Fruit fly (Drosophila melanogaster) whole organism, prepupa: ENCODE data around the gene CG17198.

Experiments used
- Blimp-1 ChIP-seq: fragments of 200-800 bp; sonication (Bioruptor generic); optimal IDR thresholded peaks from 3 replicates; lab custom pipeline; 2017; ENCODE audit warnings: missing biosample characterization, missing genetic modification characterization, mild to moderate bottlenecking, moderate library complexity, missing genetic modification reagents
- CG10631 ChIP-seq: fragments of 200-800 bp; sonication (Bioruptor generic); optimal IDR thresholded peaks from 2 replicates; lab custom pipeline; 2016; ENCODE audit warnings: missing biosample characterization, missing genetic modification characterization
- CG10669 ChIP-seq: fragments of 200-800 bp; sonication (Bioruptor generic); optimal IDR thresholded peaks from 3 replicates; lab custom pipeline; 2018; ENCODE audit warnings: missing biosample characterization, mild to moderate bottlenecking, missing genetic modification characterization, moderate library complexity
- CG11294 ChIP-seq: fragments of 200-800 bp; sonication (Bioruptor generic); IDR thresholded peaks from 2 replicates; pipeline ENCODE4 v1.3.6; 2022; ENCODE audit warnings: missing biosample characterization, missing genetic modification characterization
- CG11762 ChIP-seq: fragments of 200-800 bp; sonication (Bioruptor generic); optimal IDR thresholded peaks from 3 replicates; lab custom pipeline; 2016; ENCODE audit warnings: missing biosample characterization, missing genetic modification characterization; ENCODE audit not compliant: insufficient read depth
- CG11902 ChIP-seq: fragments of 200-800 bp; sonication (Bioruptor generic); optimal IDR thresholded peaks from 3 replicates; lab custom pipeline; 2016; ENCODE audit warnings: missing biosample characterization, missing genetic modification characterization
- CG15336 ChIP-seq: fragments of 200-800 bp; sonication (Bioruptor generic); IDR thresholded peaks from 2 replicates; pipeline ENCODE4 v1.3.6; 2022; ENCODE audit warnings: missing biosample characterization, missing genetic modification characterization
- CG1621 ChIP-seq: fragments of 200-800 bp; sonication (Bioruptor generic); optimal IDR thresholded peaks from 3 replicates; lab custom pipeline; 2018; ENCODE audit warnings: missing biosample characterization, mild to moderate bottlenecking, missing genetic modification characterization
- CG3032 ChIP-seq: fragments of 200-800 bp; optimal IDR thresholded peaks from 2 replicates; lab custom pipeline; 2019; ENCODE audit warnings: missing biosample characterization, mild to moderate bottlenecking, missing genetic modification characterization, moderate library complexity
- CG31627 ChIP-seq: fragments of 200-800 bp; sonication (Bioruptor generic); optimal IDR thresholded peaks from 3 replicates; lab custom pipeline; 2016; ENCODE audit warnings: missing biosample characterization, missing genetic modification characterization
- CG32006 ChIP-seq: fragments of 200-800 bp; sonication (Bioruptor generic); optimal IDR thresholded peaks from 3 replicates; lab custom pipeline; 2017; ENCODE audit warnings: missing biosample characterization, mild to moderate bottlenecking, missing genetic modification characterization
- CG34406 ChIP-seq: fragments of 200-800 bp; sonication (Bioruptor generic); optimal IDR thresholded peaks from 3 replicates; lab custom pipeline; 2016; ENCODE audit warnings: missing biosample characterization, missing genetic modification characterization
- CG6163 ChIP-seq: fragments of 200-800 bp; sonication (Bioruptor generic); IDR thresholded peaks from 3 replicates; pipeline ENCODE4 v1.3.6; 2022; ENCODE audit warnings: missing biosample characterization, missing genetic modification characterization
- CG6276 ChIP-seq: fragments of 200-800 bp; sonication (Bioruptor generic); optimal IDR thresholded peaks from 2 replicates; lab custom pipeline; 2017; ENCODE audit warnings: missing biosample characterization, mild to moderate bottlenecking, missing genetic modification characterization
- CG6854 ChIP-seq: fragments of 200-800 bp; sonication (Bioruptor generic); optimal IDR thresholded peaks from 2 replicates; lab custom pipeline; 2017; ENCODE audit warnings: missing biosample characterization, mild to moderate bottlenecking, missing genetic modification characterization
- CG7368 ChIP-seq: fragments of 200-800 bp; sonication (Bioruptor generic); optimal IDR thresholded peaks from 3 replicates; lab custom pipeline; 2016; ENCODE audit warnings: missing biosample characterization, missing genetic modification characterization
- CG8119 ChIP-seq: fragments of 200-800 bp; sonication (Bioruptor generic); IDR thresholded peaks from 3 replicates; pipeline ENCODE4 v1.3.6; 2022; ENCODE audit warnings: missing biosample characterization, missing genetic modification characterization
- CG8632 ChIP-seq: fragments of 200-800 bp; sonication (Bioruptor generic); optimal IDR thresholded peaks from 3 replicates; lab custom pipeline; 2016; ENCODE audit warnings: missing biosample characterization, missing genetic modification characterization
- CG9139 ChIP-seq: fragments of 200-800 bp; sonication (Bioruptor generic); optimal IDR thresholded peaks from 3 replicates; lab custom pipeline; 2017; ENCODE audit warnings: missing biosample characterization, mild to moderate bottlenecking, missing genetic modification characterization
- Eip75B ChIP-seq: fragments of 200-800 bp; sonication (Bioruptor generic); optimal IDR thresholded peaks from 3 replicates; lab custom pipeline; 2016; ENCODE audit warnings: missing biosample characterization, missing genetic modification characterization
- Eip78C ChIP-seq: fragments of 200-800 bp; sonication (Bioruptor generic); peaks from one replicate; lab custom pipeline; 2016; ENCODE audit warnings: missing biosample characterization, missing genetic modification characterization
- Ets21C ChIP-seq: fragments of 200-800 bp; sonication (Bioruptor generic); optimal IDR thresholded peaks from 3 replicates; lab custom pipeline; 2016; ENCODE audit warnings: missing biosample characterization, missing genetic modification characterization
- Ets96B ChIP-seq: fragments of 200-800 bp; optimal IDR thresholded peaks from 2 replicates; lab custom pipeline; 2019; ENCODE audit warnings: missing biosample characterization, mild to moderate bottlenecking, missing genetic modification characterization, moderate library complexity
- Hr38 ChIP-seq: sonication (Bioruptor generic); optimal IDR thresholded peaks from 2 replicates; lab custom pipeline; 2016; ENCODE audit warnings: missing biosample characterization, missing genetic modification characterization
- Hr39 ChIP-seq: fragments of 200-800 bp; sonication (Bioruptor generic); optimal IDR thresholded peaks from 2 replicates; lab custom pipeline; 2016; ENCODE audit warnings: missing biosample characterization, missing genetic modification characterization
- Hr4 ChIP-seq: fragments of 200-800 bp; sonication (Bioruptor generic); optimal IDR thresholded peaks from 3 replicates; lab custom pipeline; 2016; ENCODE audit warnings: missing biosample characterization, missing genetic modification characterization
- Lpt ChIP-seq: fragments of 200-800 bp; sonication (Bioruptor generic); optimal IDR thresholded peaks from 3 replicates; lab custom pipeline; 2016; ENCODE audit warnings: missing biosample characterization, missing genetic modification characterization
- Met ChIP-seq: fragments of 200-800 bp; sonication (Bioruptor generic); optimal IDR thresholded peaks from 3 replicates; lab custom pipeline; 2016; ENCODE audit warnings: missing biosample characterization, missing genetic modification characterization
- OdsH ChIP-seq: fragments of 200-800 bp; sonication (Bioruptor generic); optimal IDR thresholded peaks from 3 replicates; lab custom pipeline; 2016; ENCODE audit warnings: missing biosample characterization, missing genetic modification characterization
- Smox ChIP-seq: fragments of 200-800 bp; sonication (Bioruptor generic); optimal IDR thresholded peaks from 3 replicates; lab custom pipeline; 2016; ENCODE audit warnings: missing biosample characterization, missing genetic modification characterization
- Sox102F ChIP-seq: fragments of 200-800 bp; sonication (Bioruptor generic); optimal IDR thresholded peaks from 2 replicates; lab custom pipeline; 2016; ENCODE audit warnings: missing biosample characterization, mild to moderate bottlenecking, missing genetic modification characterization
- Sox15 ChIP-seq: fragments of 200-800 bp; sonication (Bioruptor generic); optimal IDR thresholded peaks from 3 replicates; lab custom pipeline; 2016; ENCODE audit warnings: missing biosample characterization, missing genetic modification characterization
- acj6 ChIP-seq: fragments of 200-800 bp; sonication (Bioruptor generic); optimal IDR thresholded peaks from 3 replicates; lab custom pipeline; 2016; ENCODE audit warnings: missing biosample characterization, missing genetic modification characterization
- cyc ChIP-seq: fragments of 200-800 bp; sonication (Bioruptor generic); optimal IDR thresholded peaks from 3 replicates; lab custom pipeline; 2016; ENCODE audit warnings: missing biosample characterization, missing genetic modification characterization
- dac ChIP-seq: fragments of 200-800 bp; sonication (Bioruptor generic); optimal IDR thresholded peaks from 2 replicates; lab custom pipeline; 2017; ENCODE audit warnings: missing biosample characterization, mild to moderate bottlenecking, missing genetic modification characterization
- dsx ChIP-seq: fragments of 200-800 bp; optimal IDR thresholded peaks from 3 replicates; lab custom pipeline; 2019; ENCODE audit warnings: missing biosample characterization, mild to moderate bottlenecking, missing genetic modification characterization, moderate library complexity; ENCODE audit not compliant: poor library complexity, severe bottlenecking
- eg ChIP-seq: fragments of 200-800 bp; sonication (Bioruptor generic); IDR thresholded peaks from 3 replicates; pipeline ENCODE4 v1.3.6; 2022; ENCODE audit warnings: missing biosample characterization, missing genetic modification characterization
- esn ChIP-seq: fragments of 200-800 bp; sonication (Bioruptor generic); optimal IDR thresholded peaks from 2 replicates; lab custom pipeline; 2016; ENCODE audit warnings: missing biosample characterization, mild to moderate bottlenecking, missing genetic modification characterization, moderate library complexity
- fd59A ChIP-seq: fragments of 200-800 bp; sonication (Bioruptor generic); optimal IDR thresholded peaks from 2 replicates; lab custom pipeline; 2017; ENCODE audit warnings: missing biosample characterization, mild to moderate bottlenecking, missing genetic modification characterization, missing genetic modification reagents
- lz ChIP-seq: fragments of 200-800 bp; sonication (Bioruptor generic); optimal IDR thresholded peaks from 3 replicates; lab custom pipeline; 2016; ENCODE audit warnings: missing biosample characterization, missing genetic modification characterization
- net ChIP-seq: fragments of 200-800 bp; sonication (Bioruptor generic); optimal IDR thresholded peaks from 3 replicates; lab custom pipeline; 2016; ENCODE audit warnings: missing biosample characterization, missing genetic modification characterization
- pdm3 ChIP-seq: fragments of 200-800 bp; sonication (Bioruptor generic); optimal IDR thresholded peaks from 3 replicates; lab custom pipeline; 2016; ENCODE audit warnings: missing biosample characterization, missing genetic modification characterization
- salr ChIP-seq, 2 experiments: fragments of 200-800 bp; sonication (Bioruptor generic); optimal IDR thresholded peaks; 3 replicates each; lab custom pipeline; 2016 to 2018; ENCODE audit warnings: missing biosample characterization in 2 of 2, missing genetic modification characterization in 2 of 2, mild to moderate bottlenecking in 1 of 2
- ss ChIP-seq, 2 experiments: fragments of 200-800 bp; sonication (Bioruptor generic); optimal IDR thresholded peaks; 2 replicates in 1 of 2; 3 replicates in 1 of 2; lab custom pipeline; 2017 to 2018; ENCODE audit warnings: mild to moderate bottlenecking in 2 of 2, missing biosample characterization in 2 of 2, missing genetic modification characterization in 2 of 2, moderate library complexity in 1 of 2
- svp ChIP-seq: fragments of 200-800 bp; sonication (Bioruptor generic); peaks from one replicate; lab custom pipeline; 2016; ENCODE audit warnings: missing biosample characterization, missing genetic modification characterization
- topi ChIP-seq: fragments of 200-800 bp; sonication (Bioruptor generic); optimal IDR thresholded peaks from 3 replicates; lab custom pipeline; 2016; ENCODE audit warnings: missing biosample characterization, missing genetic modification characterization
- vri ChIP-seq: fragments of 200-800 bp; sonication (Bioruptor generic); optimal IDR thresholded peaks from 3 replicates; lab custom pipeline; 2016; ENCODE audit warnings: missing biosample characterization, mild to moderate bottlenecking, missing genetic modification characterization

Gene CG17198

dm6 chr3R:25760190-25760589 lies 15.0 kb downstream of the CG17198 start:
- TF ChIP-seq Hr4 (GFP tag; lab: Kevin White, UChicago) (no peak), CG15336 (GFP tag; lab: Robert Waterston, UW) (peak; percentile 49), CG3032 (tag; lab: Kevin White, UChicago) (no peak), CG11902 (GFP tag; lab: Kevin White, UChicago) (no peak), Met (GFP tag; lab: Kevin White, UChicago) (no peak), esn (no peak), Hr38 (no peak), dsx (GFP tag; lab: Kevin White, UChicago) (no peak), Sox15 (GFP tag; lab: Kevin White, UChicago) (no peak), acj6 (no peak), lz (GFP tag; lab: Kevin White, UChicago) (no peak), Hr39 (GFP tag; lab: Kevin White, UChicago) (no peak), dac (GFP tag; lab: Kevin White, UChicago) (no peak), ss (GFP tag; optimal IDR thresholded peaks at IDR 0.05; lab: Kevin White, UChicago) (peak in 1 of 2 experiments; percentile 1), CG6163 (GFP tag; lab: Robert Waterston, UW) (peak; percentile 46; the same call in 2 of the 3 replicates), OdsH (GFP tag; lab: Kevin White, UChicago) (no peak), CG8119 (GFP tag; lab: Robert Waterston, UW) (peak; percentile 52; the same call in 2 of the 3 replicates), CG10631 (GFP tag; lab: Kevin White, UChicago) (no peak), Ets96B (tag; lab: Kevin White, UChicago) (no peak), CG11294 (GFP tag; lab: Robert Waterston, UW) (no peak), CG32006 (peak; percentile 17), CG1621 (tag; lab: Kevin White, UChicago) (no peak), Smox (GFP tag; lab: Kevin White, UChicago) (no peak), CG6854 (GFP tag; lab: Kevin White, UChicago) (no peak), Eip75B (no peak), pdm3 (GFP tag; lab: Kevin White, UChicago) (no peak), cyc (GFP tag; lab: Kevin White, UChicago) (no peak), CG6276 (peak; percentile 42), CG31627 (no peak), Lpt (no peak), CG7368 (GFP tag; lab: Kevin White, UChicago) (no peak), vri (GFP tag; lab: Kevin White, UChicago) (no peak), CG8632 (no peak), fd59A (GFP tag; lab: Kevin White, UChicago) (no peak), Sox102F (no peak), Blimp-1 (no peak), topi (no peak), svp (GFP tag; lab: Kevin White, UChicago) (peak; percentile 43), CG11762 (no peak), Eip78C (GFP tag; lab: Kevin White, UChicago) (no peak), CG9139 (no peak), CG10669 (no peak), eg (GFP tag; lab: Robert Waterston, UW) (peak; percentile 73), salr (GFP tag; optimal IDR thresholded peaks at IDR 0.05; lab: Kevin White, UChicago) (no peak)

dm6 chr3R:25759430-25759829 lies 15.7 kb downstream of the CG17198 start:
- peak; percentile 41 for TF ChIP-seq Eip78C (GFP tag; lab: Kevin White, UChicago)
- TF ChIP-seq CG6854 (GFP tag; lab: Kevin White, UChicago), result no peak
- TF ChIP-seq acj6, result peak; percentile 20
- TF ChIP-seq CG15336 (GFP tag; lab: Robert Waterston, UW), result peak; percentile 36; the same call in 1 of the 2 replicates
- no peak for TF ChIP-seq salr (GFP tag; optimal IDR thresholded peaks at IDR 0.05; lab: Kevin White, UChicago)
- peak; percentile 76 for TF ChIP-seq eg (GFP tag; lab: Robert Waterston, UW)
- TF ChIP-seq CG34406 (GFP tag; lab: Kevin White, UChicago), result peak; percentile 38
- TF ChIP-seq vri (GFP tag; lab: Kevin White, UChicago), result peak; percentile 8
- TF ChIP-seq pdm3 (GFP tag; lab: Kevin White, UChicago), result peak; percentile 28
- TF ChIP-seq Ets21C (GFP tag; lab: Kevin White, UChicago), result no peak
- TF ChIP-seq CG8119 (GFP tag; lab: Robert Waterston, UW), result peak; percentile 49; the same call in 2 of the 3 replicates
- peak; percentile 52 for TF ChIP-seq net (GFP tag; lab: Kevin White, UChicago)
- TF ChIP-seq CG6276, result peak; percentile 50
- peak; percentile 60 for TF ChIP-seq CG8632
